Fruit fly (Drosophila melanogaster) whole organism, embryonic: ENCODE data around the gene Ppm1.

Source experiments
- Adf1 ChIP-seq: fragments of 200-800 bp; sonication (Bioruptor generic); IDR thresholded peaks from 2 replicates; pipeline ENCODE4 v1.3.6; 2022; ENCODE audit warnings: missing biosample characterization, missing genetic modification characterization
- BEAF-32 ChIP-seq: fragments of 200-800 bp; sonication (Bioruptor generic); optimal IDR thresholded peaks from 3 replicates; lab custom pipeline; 2017; ENCODE audit warnings: missing biosample characterization, missing genetic modification characterization, mild to moderate bottlenecking, moderate library complexity, missing genetic modification reagents
- C15 ChIP-seq: fragments of 200-800 bp; sonication (Bioruptor generic); IDR thresholded peaks from 3 replicates; pipeline ENCODE4 v1.3.6; 2022; ENCODE audit warnings: missing biosample characterization, missing genetic modification characterization
- CG11398 ChIP-seq: fragments of 200-800 bp; sonication (Bioruptor generic); optimal IDR thresholded peaks from 2 replicates; lab custom pipeline; 2016; ENCODE audit warnings: missing biosample characterization, missing genetic modification characterization
- CG12299 ChIP-seq: fragments of 200-800 bp; sonication (Bioruptor generic); optimal IDR thresholded peaks from 2 replicates; lab custom pipeline; 2018; ENCODE audit warnings: missing biosample characterization, mild to moderate bottlenecking, missing genetic modification characterization
- CG1233 ChIP-seq: fragments of 200-800 bp; sonication (Bioruptor generic); optimal IDR thresholded peaks from 4 replicates; lab custom pipeline; 2018; ENCODE audit warnings: missing biosample characterization, mild to moderate bottlenecking, missing genetic modification characterization
- CG13894 ChIP-seq: fragments of 200-800 bp; sonication (Bioruptor generic); optimal IDR thresholded peaks from 3 replicates; lab custom pipeline; 2018; ENCODE audit warnings: missing biosample characterization, mild to moderate bottlenecking, missing genetic modification characterization, moderate library complexity
- CG15269 ChIP-seq: fragments of 200-800 bp; sonication (Bioruptor generic); optimal IDR thresholded peaks from 2 replicates; lab custom pipeline; 2018; ENCODE audit warnings: missing biosample characterization, mild to moderate bottlenecking, missing genetic modification characterization, moderate library complexity
- CG16863 ChIP-seq: fragments of 200-800 bp; sonication (Bioruptor generic); optimal IDR thresholded peaks from 3 replicates; lab custom pipeline; 2016; ENCODE audit warnings: missing biosample characterization, missing genetic modification characterization
- CG1792 ChIP-seq: fragments of 200-800 bp; sonication (Bioruptor generic); optimal IDR thresholded peaks from 2 replicates; lab custom pipeline; 2016; ENCODE audit warnings: missing biosample characterization, missing genetic modification characterization
- CG1832 ChIP-seq: fragments of 200-800 bp; sonication (Bioruptor generic); optimal IDR thresholded peaks from 2 replicates; lab custom pipeline; 2017; ENCODE audit warnings: missing biosample characterization, mild to moderate bottlenecking, missing genetic modification characterization, inconsistent platforms
- CG18764 ChIP-seq: fragments of 200-800 bp; sonication (Bioruptor generic); optimal IDR thresholded peaks from 3 replicates; lab custom pipeline; 2016; ENCODE audit warnings: missing biosample characterization, missing genetic modification characterization
- CG2875 ChIP-seq: fragments of 200-800 bp; sonication (Bioruptor generic); optimal IDR thresholded peaks from 2 replicates; lab custom pipeline; 2017; ENCODE audit warnings: missing biosample characterization, mild to moderate bottlenecking, missing genetic modification characterization, missing genetic modification reagents
- CG30020 ChIP-seq: fragments of 200-800 bp; optimal IDR thresholded peaks from 2 replicates; lab custom pipeline; 2019; ENCODE audit warnings: missing biosample characterization, mild to moderate bottlenecking, missing genetic modification characterization, moderate library complexity
- CG32767 ChIP-seq: fragments of 200-800 bp; sonication (Bioruptor generic); IDR thresholded peaks from 2 replicates; pipeline ENCODE4 v1.3.6; 2022; ENCODE audit warnings: missing biosample characterization, missing genetic modification characterization
- CG3838 ChIP-seq: fragments of 200-800 bp; sonication (Bioruptor generic); optimal IDR thresholded peaks from 3 replicates; lab custom pipeline; 2016; ENCODE audit warnings: missing biosample characterization, missing genetic modification characterization
- CG5953 ChIP-seq: fragments of 200-800 bp; sonication (Bioruptor generic); IDR thresholded peaks from 2 replicates; pipeline ENCODE4 v1.3.6; 2022; ENCODE audit warnings: missing biosample characterization, missing genetic modification characterization
- CG6791 ChIP-seq: fragments of 200-800 bp; sonication (Bioruptor generic); IDR thresholded peaks from 3 replicates; pipeline ENCODE4 v1.3.6; 2022; ENCODE audit warnings: missing biosample characterization, missing genetic modification characterization; ENCODE audit not compliant: partially characterized antibody
- CoRest ChIP-seq: fragments of 200-800 bp; sonication (Bioruptor generic); optimal IDR thresholded peaks from 3 replicates; lab custom pipeline; 2018; ENCODE audit warnings: missing biosample characterization, mild to moderate bottlenecking, missing genetic modification characterization, moderate library complexity
- Dip2 ChIP-seq: fragments of 200-800 bp; sonication (Bioruptor generic); IDR thresholded peaks from 2 replicates; pipeline ENCODE4 v1.3.6; 2022; ENCODE audit warnings: missing biosample characterization, missing genetic modification characterization
- Elba2 ChIP-seq: fragments of 200-800 bp; sonication (Bioruptor generic); optimal IDR thresholded peaks from 3 replicates; lab custom pipeline; 2016; ENCODE audit warnings: missing biosample characterization, missing genetic modification characterization
- Gug ChIP-seq: fragments of 200-800 bp; sonication (Bioruptor generic); IDR thresholded peaks from 4 replicates; pipeline ENCODE4 v1.3.6; 2022; ENCODE audit warnings: missing biosample characterization, missing genetic modification characterization
- HHEX ChIP-seq: fragments of 200-800 bp; sonication (Bioruptor generic); optimal IDR thresholded peaks from 3 replicates; lab custom pipeline; 2017; ENCODE audit warnings: missing biosample characterization, mild to moderate bottlenecking, missing genetic modification characterization, missing genetic modification reagents
- Scr ChIP-seq: fragments of 200-800 bp; sonication (Bioruptor generic); IDR thresholded peaks from 2 replicates; pipeline ENCODE4 v1.3.6; 2022; ENCODE audit warnings: missing biosample characterization, missing genetic modification characterization; ENCODE audit not compliant: partially characterized antibody
- YL-1 ChIP-seq: fragments of 200-800 bp; sonication (Bioruptor generic); optimal IDR thresholded peaks from 3 replicates; lab custom pipeline; 2017; ENCODE audit warnings: missing biosample characterization, mild to moderate bottlenecking, missing genetic modification characterization
- ab ChIP-seq: fragments of 200-800 bp; sonication (Bioruptor generic); optimal IDR thresholded peaks from 2 replicates; lab custom pipeline; 2016; ENCODE audit warnings: missing biosample characterization, missing genetic modification characterization
- abd-A ChIP-seq: fragments of 200-800 bp; sonication (Bioruptor generic); optimal IDR thresholded peaks from 3 replicates; lab custom pipeline; 2019; ENCODE audit warnings: missing biosample characterization, mild to moderate bottlenecking, missing genetic modification characterization, moderate library complexity
- ac ChIP-seq: fragments of 200-800 bp; sonication (Bioruptor generic); optimal IDR thresholded peaks from 3 replicates; lab custom pipeline; 2017; ENCODE audit warnings: missing biosample characterization, mild to moderate bottlenecking, missing genetic modification characterization
- al ChIP-seq: fragments of 200-800 bp; sonication (Bioruptor generic); IDR thresholded peaks from 2 replicates; pipeline ENCODE4 v1.3.6; 2022; ENCODE audit warnings: missing biosample characterization, missing genetic modification characterization
- ap ChIP-seq: fragments of 200-800 bp; sonication (Bioruptor generic); IDR thresholded peaks from 2 replicates; pipeline ENCODE4 v1.3.6; 2022; ENCODE audit warnings: missing biosample characterization, missing genetic modification characterization
- ato ChIP-seq: fragments of 200-800 bp; sonication (Bioruptor generic); IDR thresholded peaks from 2 replicates; pipeline ENCODE4 v1.3.6; 2022; ENCODE audit warnings: missing biosample characterization, missing genetic modification characterization; ENCODE audit not compliant: partially characterized antibody
- cas ChIP-seq: fragments of 200-800 bp; sonication (Bioruptor generic); IDR thresholded peaks from 2 replicates; pipeline ENCODE4 v1.3.6; 2022; ENCODE audit warnings: missing biosample characterization, missing genetic modification characterization
- cg ChIP-seq: fragments of 200-800 bp; sonication (Bioruptor generic); optimal IDR thresholded peaks from 3 replicates; lab custom pipeline; 2019; ENCODE audit warnings: missing biosample characterization, mild to moderate bottlenecking, missing genetic modification characterization, moderate library complexity
- ci ChIP-seq: fragments of 200-800 bp; sonication (Bioruptor generic); IDR thresholded peaks from 3 replicates; pipeline ENCODE4 v1.3.6; 2022; ENCODE audit warnings: missing biosample characterization, missing genetic modification characterization
- crol ChIP-seq: fragments of 200-800 bp; sonication (Bioruptor generic); IDR thresholded peaks from 2 replicates; pipeline ENCODE4 v1.3.6; 2022; ENCODE audit warnings: missing biosample characterization, missing genetic modification characterization
- dpn ChIP-seq, 2 experiments: fragments of 200-800 bp; sonication (Bioruptor generic); optimal IDR thresholded peaks; 3 replicates each; lab custom pipeline; 2016; ENCODE audit warnings: missing biosample characterization in 2 of 2, missing genetic modification characterization in 2 of 2
- fru ChIP-seq: fragments of >200 bp; optimal IDR thresholded peaks from 2 replicates; lab custom pipeline; 2017
- hkb ChIP-seq, 2 experiments: fragments of 200-800 bp in 1 of 2; fragments of >200 bp in 1 of 2; sonication (Bioruptor generic) in 1 of 2; IDR thresholded peaks in 1 of 2; optimal IDR thresholded peaks in 1 of 2; 2 replicates each; pipeline versions ENCODE4 v1.3.6 to Lab custom; 2017 to 2022; ENCODE audit warnings: missing biosample characterization in 1 of 2, missing genetic modification characterization in 1 of 2
- klu ChIP-seq: fragments of 200-800 bp; sonication (Bioruptor generic); IDR thresholded peaks from 2 replicates; pipeline ENCODE4 v1.3.6; 2022; ENCODE audit warnings: missing biosample characterization, missing genetic modification characterization
- lmd ChIP-seq: fragments of 200-800 bp; sonication (Bioruptor generic); IDR thresholded peaks from 2 replicates; pipeline ENCODE4 v1.3.6; 2022; ENCODE audit warnings: missing biosample characterization, missing genetic modification characterization
- nerfin-1 ChIP-seq: fragments of 200-800 bp; sonication (Bioruptor generic); optimal IDR thresholded peaks from 3 replicates; lab custom pipeline; 2019; ENCODE audit warnings: missing biosample characterization, mild to moderate bottlenecking, missing genetic modification characterization, moderate library complexity
- org-1 ChIP-seq: fragments of 200-800 bp; sonication (Bioruptor generic); optimal IDR thresholded peaks from 2 replicates; lab custom pipeline; 2017; ENCODE audit warnings: missing biosample characterization, missing genetic modification characterization
- pan ChIP-seq, 4 experiments: fragments of >200 bp in 3 of 4; fragments of 200-800 bp in 1 of 4; sonication (Bioruptor generic) in 1 of 4; optimal IDR thresholded peaks in 3 of 4; IDR thresholded peaks in 1 of 4; 2 replicates each; pipeline versions ENCODE4 v1.3.6 to Lab custom; 2017 to 2022; ENCODE audit warnings: missing biosample characterization in 2 of 4, missing genetic modification characterization in 2 of 4, mixed read lengths in 1 of 4
- pfk ChIP-seq: fragments of 200-800 bp; sonication (Bioruptor generic); optimal IDR thresholded peaks from 2 replicates; lab custom pipeline; 2018; ENCODE audit warnings: missing biosample characterization, mild to moderate bottlenecking, missing genetic modification characterization, moderate library complexity
- pzg ChIP-seq: fragments of 200-800 bp; sonication (Bioruptor generic); optimal IDR thresholded peaks from 3 replicates; lab custom pipeline; 2018; ENCODE audit warnings: missing biosample characterization, mild to moderate bottlenecking, missing genetic modification characterization, moderate library complexity
- sc ChIP-seq, 3 experiments: fragments of >200 bp in 2 of 3; fragments of 200-800 bp in 1 of 3; sonication (Bioruptor generic) in 1 of 3; optimal IDR thresholded peaks; 2 replicates in 2 of 3; 3 replicates in 1 of 3; lab custom pipeline; 2017; ENCODE audit warnings: mild to moderate bottlenecking in 1 of 3, missing biosample characterization in 1 of 3, missing genetic modification characterization in 1 of 3, missing genetic modification reagents in 1 of 3
- tin ChIP-seq: fragments of 200-800 bp; sonication (Bioruptor generic); optimal IDR thresholded peaks from 3 replicates; lab custom pipeline; 2016; ENCODE audit warnings: missing biosample characterization, missing genetic modification characterization
- zf30C ChIP-seq: fragments of 200-800 bp; sonication (Bioruptor generic); optimal IDR thresholded peaks from 3 replicates; lab custom pipeline; 2018; ENCODE audit warnings: missing biosample characterization, mild to moderate bottlenecking, missing genetic modification characterization

Ppm1 gene

dm6 chr3L:614751-615424 is 33.8 kb downstream of the Ppm1 start (continued):
- TF ChIP-seq pfk (GFP tag; lab: Kevin White, UChicago) (peak; percentile 25), sc (optimal IDR thresholded peaks at IDR 0.05; lab: Kevin White, UChicago) (no peak), sc (GFP tag; optimal IDR thresholded peaks at IDR 0.05; lab: Kevin White, UChicago) (no peak), CG1233 (no peak), lmd (no peak), pzg (GFP tag; lab: Kevin White, UChicago) (no peak), hkb (optimal IDR thresholded peaks at IDR 0.05; lab: Kevin White, UChicago) (no peak), hkb (GFP tag; IDR thresholded peaks at IDR 0.05; lab: Robert Waterston, UW) (peak; percentile 72), HHEX (peak; percentile 23), CG30020 (no peak), klu (GFP tag; lab: Robert Waterston, UW) (no peak), Elba2 (GFP tag; lab: Kevin White, UChicago) (no peak), zf30C (no peak), CG11398 (GFP tag; lab: Kevin White, UChicago) (no peak), ab (no peak), ato (GFP tag; lab: Robert Waterston, UW) (no peak), CG3838 (GFP tag; lab: Kevin White, UChicago) (no peak), CG13894 (no peak), BEAF-32 (no peak), CG6791 (GFP tag; lab: Robert Waterston, UW) (no peak), CoRest (tag; lab: Kevin White, UChicago) (no peak), abd-A (tag; lab: Kevin White, UChicago) (peak; percentile 11), CG32767 (GFP tag; lab: Robert Waterston, UW) (peak; percentile 53; the same call in 1 of the 2 replicates), CG15269 (tag; lab: Kevin White, UChicago) (peak; percentile 46), crol (GFP tag; lab: Robert Waterston, UW) (peak; percentile 95), CG18764 (GFP tag; lab: Kevin White, UChicago) (peak; percentile 1), al (no peak), cas (GFP tag; lab: Robert Waterston, UW) (no peak), org-1 (GFP tag; lab: Kevin White, UChicago) (peak; percentile 46), Dip2 (GFP tag; lab: Robert Waterston, UW) (no peak), nerfin-1 (tag; lab: Kevin White, UChicago) (peak; percentile 63), ci (GFP tag; lab: Robert Waterston, UW) (peak; percentile 86), CG16863 (GFP tag; lab: Kevin White, UChicago) (no peak), C15 (GFP tag; lab: Robert Waterston, UW) (no peak), Adf1 (GFP tag; lab: Robert Waterston, UW) (no peak), CG2875 (GFP tag; lab: Kevin White, UChicago) (peak; percentile 74), CG1832 (GFP tag; lab: Kevin White, UChicago) (no peak), dpn (GFP tag; optimal IDR thresholded peaks at IDR 0.05; lab: Kevin White, UChicago) (no peak), YL-1 (no peak), cg (peak; percentile 31), Gug (no peak), CG5953 (0 out of 2 replicates have a peak, but pooled peaks have one; percentile 48), Scr (GFP tag; lab: Robert Waterston, UW) (no peak), ap (0 out of 2 replicates have a peak, but pooled peaks have one; percentile 9), CG1792 (GFP tag; lab: Kevin White, UChicago) (no peak), ac (GFP tag; lab: Kevin White, UChicago) (peak; percentile 8), fru (no peak), pan (optimal IDR thresholded peaks at IDR 0.05; lab: Kevin White, UChicago) (no peak), pan (GFP tag; optimal IDR thresholded peaks at IDR 0.05 in 1 of 2, IDR thresholded peaks at IDR 0.05 in 1 of 2) (peak in 1 of 2 experiments; percentile 53), tin (no peak), CG12299 (tag; lab: Kevin White, UChicago) (no peak)
